Worm (Caenorhabditis elegans) whole organism, midembryonic: ENCODE data around the gene tnc-2.

ENCODE experiments used
- T22C8.4 ChIP-seq: fragments of 200-800 bp; sonication (Bioruptor generic); IDR thresholded peaks from 2 replicates; pipeline ENCODE4 v1.3.6; 2022; ENCODE audit warnings: missing genetic modification characterization, missing compliant biosample characterization
- cog-1 ChIP-seq: sonication (generic microtip); optimal IDR thresholded peaks from 2 replicates; lab custom pipeline; 2016; ENCODE audit warnings: missing genetic modification characterization, missing compliant biosample characterization
- flt-1 ChIP-seq: fragments of 200-800 bp; sonication (Bioruptor generic); IDR thresholded peaks from 2 replicates; pipeline ENCODE4 v1.3.6; 2022; ENCODE audit warnings: missing genetic modification characterization, missing compliant biosample characterization
- klf-2 ChIP-seq: fragments of 200-800 bp; sonication (Bioruptor generic); conservative IDR thresholded peaks from 2 replicates; pipeline ENCODE4 v1.3.6; 2022; ENCODE audit warnings: missing genetic modification reagents, missing genetic modification characterization, missing compliant biosample characterization
- med-1 ChIP-seq: sonication (generic microtip); optimal IDR thresholded peaks from 2 replicates; lab custom pipeline; 2017; ENCODE audit warnings: missing genetic modification characterization, mild to moderate bottlenecking, missing compliant biosample characterization, antibody characterized with exemption, missing genetic modification reagents; ENCODE audit not compliant: insufficient read depth
- ref-1 ChIP-seq: fragments of 200-800 bp; sonication (Bioruptor generic); conservative IDR thresholded peaks from 2 replicates; pipeline ENCODE4 v1.3.6; 2022; ENCODE audit warnings: missing genetic modification reagents, missing genetic modification characterization, missing compliant biosample characterization
- tab-1 ChIP-seq: fragments of 200-800 bp; sonication (Bioruptor generic); IDR thresholded peaks from 2 replicates; pipeline ENCODE4 v1.3.6; 2022; ENCODE audit warnings: missing genetic modification characterization, missing compliant biosample characterization
- ztf-23 ChIP-seq: fragments of 200-800 bp; sonication (Bioruptor generic); IDR thresholded peaks from 2 replicates; pipeline ENCODE4 v1.3.6; 2022; ENCODE audit warnings: missing genetic modification reagents, missing genetic modification characterization, missing compliant biosample characterization
- ztf-29 ChIP-seq: fragments of 200-800 bp; sonication (Bioruptor generic); IDR thresholded peaks from 2 replicates; pipeline ENCODE4 v1.3.6; 2022; ENCODE audit warnings: missing genetic modification reagents, missing genetic modification characterization, missing compliant biosample characterization

The tnc-2 gene

ce11 chrII:10470159-10470558, 3.5 kb downstream of the tnc-2 start, which contains the start of gene clec-143:
clec-143 (minus strand) TSS chrII:10470297.
- no peak for TF ChIP-seq ztf-29
- no peak for TF ChIP-seq ztf-23 (GFP tag; lab: Robert Waterston, UW)
- TF ChIP-seq T22C8.4, result no peak
- no peak for TF ChIP-seq tab-1 (GFP tag; lab: Robert Waterston, UW)
- TF ChIP-seq cog-1 (tag; lab: Kevin White, UChicago), result no peak
- no peak for TF ChIP-seq klf-2 (GFP tag; lab: Robert Waterston, UW)
- no peak for TF ChIP-seq med-1 (GFP tag; lab: Kevin White, UChicago)
- TF ChIP-seq ref-1 (GFP tag; lab: Robert Waterston, UW), result no peak
- no peak for TF ChIP-seq flt-1

- TF ChIP-seq ztf-29 (no peak), T22C8.4 (no peak), med-1 (GFP tag; lab: Kevin White, UChicago) (no peak), cog-1 (tag; lab: Kevin White, UChicago) (no peak), flt-1 (no peak), klf-2 (GFP tag; lab: Robert Waterston, UW) (no peak), tab-1 (GFP tag; lab: Robert Waterston, UW) (no peak), ref-1 (GFP tag; lab: Robert Waterston, UW) (no peak), ztf-23 (GFP tag; lab: Robert Waterston, UW) (no peak)
Measured at ce11 chrII:10471247-10471646, 4.6 kb downstream of the tnc-2 start, which contains the start of gene ZK666.1. ZK666.1 (minus strand) TSS chrII:10471347.

- no peak for TF ChIP-seq T22C8.4
- TF ChIP-seq med-1 (GFP tag; lab: Kevin White, UChicago), result no peak
- no peak for TF ChIP-seq klf-2 (GFP tag; lab: Robert Waterston, UW)
Measured at ce11 chrII:10471790-10472189, 5.1 kb downstream of the tnc-2 start, which contains the start of gene ZK666.2. ZK666.2 (minus strand) TSS chrII:10471890.

ce11 chrII:10476039-10476438, 9.4 kb downstream of the tnc-2 start, which contains the start of gene clec-58:
clec-58 (minus strand) TSS chrII:10476139.
- TF ChIP-seq klf-2 (GFP tag; lab: Robert Waterston, UW), result no peak
- TF ChIP-seq T22C8.4, result no peak
- no peak for TF ChIP-seq ztf-29
- no peak for TF ChIP-seq med-1 (GFP tag; lab: Kevin White, UChicago)
- TF ChIP-seq ref-1 (GFP tag; lab: Robert Waterston, UW), result no peak
- no peak for TF ChIP-seq flt-1
- TF ChIP-seq ztf-23 (GFP tag; lab: Robert Waterston, UW), result no peak
- TF ChIP-seq tab-1 (GFP tag; lab: Robert Waterston, UW), result no peak
- no peak for TF ChIP-seq cog-1 (tag; lab: Kevin White, UChicago)

ce11 chrII:10476959-10477358, 10.3 kb downstream of the tnc-2 start, which contains the start of gene ZK666.4:
ZK666.4 (plus strand) TSS chrII:10477259.
- no peak for TF ChIP-seq ztf-29
- TF ChIP-seq cog-1 (tag; lab: Kevin White, UChicago), result no peak
- no peak for TF ChIP-seq T22C8.4
- no peak for TF ChIP-seq ztf-23 (GFP tag; lab: Robert Waterston, UW)

ce11 chrII:10479348-10479747, 12.7 kb downstream of the tnc-2 start, which contains the start of gene clec-59:
clec-59 (minus strand) TSS chrII:10479448.
- TF ChIP-seq ref-1 (GFP tag; lab: Robert Waterston, UW), result no peak
- TF ChIP-seq med-1 (GFP tag; lab: Kevin White, UChicago), result no peak
- no peak for TF ChIP-seq cog-1 (tag; lab: Kevin White, UChicago)
- no peak for TF ChIP-seq tab-1 (GFP tag; lab: Robert Waterston, UW)
- no peak for TF ChIP-seq T22C8.4
- TF ChIP-seq ztf-29, result no peak
- no peak for TF ChIP-seq flt-1

- TF ChIP-seq klf-2 (GFP tag; lab: Robert Waterston, UW), result no peak
- no peak for TF ChIP-seq cog-1 (tag; lab: Kevin White, UChicago)
- no peak for TF ChIP-seq flt-1
- no peak for TF ChIP-seq T22C8.4
- TF ChIP-seq ztf-29, result no peak
- TF ChIP-seq ref-1 (GFP tag; lab: Robert Waterston, UW), result no peak
- TF ChIP-seq med-1 (GFP tag; lab: Kevin White, UChicago), result no peak
- TF ChIP-seq tab-1 (GFP tag; lab: Robert Waterston, UW), result no peak
- TF ChIP-seq ztf-23 (GFP tag; lab: Robert Waterston, UW), result no peak
Measured at ce11 chrII:10480043-10480442, 13.4 kb downstream of the tnc-2 start.

ce11 chrII:10481824-10482556, 15.3 kb downstream of the tnc-2 start, which contains the start of the genes clec-60 and ZK666.11:
clec-60 (minus strand) TSS chrII:10481874.
ZK666.11 (plus strand) TSS chrII:10482522.
- TF ChIP-seq klf-2 (GFP tag; lab: Robert Waterston, UW) (no peak), ref-1 (GFP tag; lab: Robert Waterston, UW) (no peak), ztf-29 (no peak), flt-1 (no peak), T22C8.4 (no peak), med-1 (GFP tag; lab: Kevin White, UChicago) (no peak), cog-1 (tag; lab: Kevin White, UChicago) (no peak), tab-1 (GFP tag; lab: Robert Waterston, UW) (no peak), ztf-23 (GFP tag; lab: Robert Waterston, UW) (no peak)

ce11 chrII:10482899-10483298, 16.2 kb downstream of the tnc-2 start:
- TF ChIP-seq cog-1 (tag; lab: Kevin White, UChicago) (no peak), flt-1 (no peak), ztf-29 (no peak), ztf-23 (GFP tag; lab: Robert Waterston, UW) (no peak), klf-2 (GFP tag; lab: Robert Waterston, UW) (no peak), med-1 (GFP tag; lab: Kevin White, UChicago) (no peak), tab-1 (GFP tag; lab: Robert Waterston, UW) (no peak), ref-1 (GFP tag; lab: Robert Waterston, UW) (no peak)
